Worm (Caenorhabditis elegans): ENCODE results near the gene dnj-7.

- TF ChIP-seq pha-4 (tag; optimal IDR thresholded peaks at IDR 0.05) (no peak), nhr-77 (tag; optimal IDR thresholded peaks at IDR 0.05) (no peak)
Observed at ce11 chrX:7230877-7231276, 36.5 kb downstream of the dnj-7 start.
